Worm (Caenorhabditis elegans): ENCODE results near the gene T05A8.1.

Gene T05A8.1

DNA sequence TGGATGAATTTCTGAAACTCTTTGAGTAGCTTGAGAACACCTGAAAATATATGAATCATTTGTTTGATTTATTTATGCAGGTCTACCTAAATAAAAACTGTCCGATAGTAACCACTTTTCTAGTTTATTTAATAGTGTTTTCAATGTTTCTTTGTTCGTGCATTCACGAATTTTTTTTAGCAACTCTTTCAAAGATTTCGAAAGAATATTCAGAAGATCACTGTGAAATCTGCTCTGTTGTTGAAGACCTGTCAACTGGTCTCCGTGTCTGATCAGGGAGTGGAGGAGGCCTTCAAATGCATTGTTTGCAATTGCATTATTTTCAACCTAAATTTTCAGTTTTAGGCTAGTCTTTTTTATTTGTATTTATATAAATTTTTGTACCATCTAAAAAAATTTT, at the start of gene T05A8.1:
Gene T05A8.1, minus strand, starts transcription at position 101 of the 400 bp plus-strand sequence.
- TF ChIP-seq elt-3 (tag; optimal IDR thresholded peaks at IDR 0.05): no peak

DNA sequence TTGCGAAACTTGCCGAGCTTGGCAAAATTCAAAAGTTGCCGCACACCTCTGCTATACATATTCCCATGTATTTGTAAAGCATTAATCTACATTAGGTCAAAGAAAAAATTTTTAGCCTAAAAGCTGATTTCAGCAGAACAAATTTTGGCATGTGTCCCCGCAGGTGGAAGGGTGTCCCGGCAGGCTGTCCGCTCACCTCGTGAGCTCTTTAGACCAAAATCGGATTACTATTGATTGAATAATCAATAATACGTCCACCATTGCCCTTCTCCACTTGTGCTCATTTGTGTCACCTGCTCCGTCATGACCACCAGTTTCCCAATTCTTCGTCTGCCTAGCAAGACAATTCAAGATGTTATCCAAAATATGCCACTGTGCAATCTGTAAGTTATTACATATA, 48.6 kb upstream of the T05A8.1 start, which contains the start of gene fbxb-107:
Gene fbxb-107, plus strand, starts transcription at position 297 of the 400 bp plus-strand sequence.
- TF ChIP-seq egl-5 (tag; optimal IDR thresholded peaks at IDR 0.05): no peak
- no peak for TF ChIP-seq hmg-11 (tag; optimal IDR thresholded peaks at IDR 0.05)
- no peak for TF ChIP-seq nhr-76 (tag; optimal IDR thresholded peaks at IDR 0.05)
- no peak for TF ChIP-seq nhr-11 (tag; optimal IDR thresholded peaks at IDR 0.05)
- TF ChIP-seq nhr-43 (tag; optimal IDR thresholded peaks at IDR 0.05; ENCODE audit: poor library complexity, severe bottlenecking): no peak
- TF ChIP-seq mdl-1 (tag; optimal IDR thresholded peaks at IDR 0.05): no peak
- TF ChIP-seq nhr-12 (tag; optimal IDR thresholded peaks at IDR 0.05): no peak
- no peak for TF ChIP-seq ama-1 (optimal IDR thresholded peaks at IDR 0.05)

DNA sequence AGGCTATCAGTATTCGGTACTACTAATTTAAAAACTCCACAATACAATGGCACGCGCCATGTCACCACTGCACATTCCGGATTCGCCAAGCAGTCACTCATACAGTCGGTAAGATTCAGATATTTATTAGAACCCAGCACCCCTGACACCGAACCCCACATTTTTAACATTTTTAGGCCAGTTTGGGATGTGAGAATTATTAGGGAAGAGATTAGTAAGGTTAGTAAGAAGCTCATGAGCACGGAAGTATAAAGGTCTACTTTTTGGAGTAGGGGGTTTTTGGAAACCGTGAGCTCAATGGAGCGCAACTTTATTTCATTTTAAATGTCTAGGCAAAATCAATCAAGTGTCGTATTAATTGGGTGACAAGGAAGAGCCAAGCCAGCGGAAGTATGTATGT, 48.1 kb upstream of the T05A8.1 start, which contains the start of gene F29A7.8:
Gene F29A7.8, minus strand, starts transcription at position 101 of the 400 bp plus-strand sequence.
- no peak for TF ChIP-seq jun-1 (tag; optimal IDR thresholded peaks at IDR 0.05)
- no peak for TF ChIP-seq fos-1 (tag; optimal IDR thresholded peaks at IDR 0.05)
- no peak for TF ChIP-seq unc-62 (GFP tag; optimal IDR thresholded peaks at IDR 0.05)
- no peak for TF ChIP-seq elt-2 (tag; optimal IDR thresholded peaks at IDR 0.05)
- no peak for TF ChIP-seq nhr-28 (tag; optimal IDR thresholded peaks at IDR 0.05)
- no peak for TF ChIP-seq fkh-2 (tag; optimal IDR thresholded peaks at IDR 0.05)
- TF ChIP-seq unc-39 (tag; optimal IDR thresholded peaks at IDR 0.05): no peak
- TF ChIP-seq R02D3.7 (tag; optimal IDR thresholded peaks at IDR 0.05): no peak
- TF ChIP-seq tbx-2 (tag; optimal IDR thresholded peaks at IDR 0.05): no peak
- no peak for TF ChIP-seq mdl-1 (tag; optimal IDR thresholded peaks at IDR 0.05)
- no peak for TF ChIP-seq skn-1 (tag; optimal IDR thresholded peaks at IDR 0.05)
- no peak for TF ChIP-seq lsy-12 (tag; optimal IDR thresholded peaks at IDR 0.05)
- TF ChIP-seq ztf-11 (tag; optimal IDR thresholded peaks at IDR 0.05): no peak
- no peak for TF ChIP-seq nhr-77 (tag; optimal IDR thresholded peaks at IDR 0.05)
- TF ChIP-seq egl-5 (tag; optimal IDR thresholded peaks at IDR 0.05): no peak
- no peak for TF ChIP-seq elt-1 (tag; optimal IDR thresholded peaks at IDR 0.05)
- TF ChIP-seq egl-27 (tag; optimal IDR thresholded peaks at IDR 0.05): no peak
- TF ChIP-seq nhr-237 (tag; optimal IDR thresholded peaks at IDR 0.05): no peak
- TF ChIP-seq daf-12 (tag; optimal IDR thresholded peaks at IDR 0.05): no peak
- TF ChIP-seq nfya-1 (tag; optimal IDR thresholded peaks at IDR 0.05; ENCODE audit: insufficient read depth): no peak

DNA sequence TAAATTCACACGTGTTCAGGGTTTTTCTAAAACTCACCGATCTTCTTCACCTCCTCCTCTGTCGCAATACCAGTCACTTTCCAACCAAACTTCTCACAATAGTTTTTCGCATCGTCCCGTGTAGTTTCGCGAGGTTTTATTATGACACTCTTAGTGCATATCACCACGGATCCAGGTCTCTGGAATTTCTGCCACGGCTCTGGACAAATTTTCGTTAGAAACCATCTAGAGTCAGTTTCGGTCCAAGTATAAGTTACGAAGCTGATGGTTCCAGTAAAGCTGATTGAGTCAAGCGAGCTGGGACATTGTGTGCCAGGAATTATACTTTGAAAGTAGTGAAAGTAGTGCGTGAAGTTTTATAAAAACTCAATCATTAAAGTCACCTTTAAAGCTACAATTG, 46.5 kb upstream of the T05A8.1 start:
- TF ChIP-seq ZK546.5 (tag; optimal IDR thresholded peaks at IDR 0.05): no peak
- no peak for TF ChIP-seq ztf-11 (tag; optimal IDR thresholded peaks at IDR 0.05)
- no peak for TF ChIP-seq elt-1 (tag; optimal IDR thresholded peaks at IDR 0.05)
- no peak for TF ChIP-seq fkh-10 (GFP tag; optimal IDR thresholded peaks at IDR 0.05)
- TF ChIP-seq nhr-76 (tag; optimal IDR thresholded peaks at IDR 0.05): no peak
- no peak for TF ChIP-seq aly-2 (tag; optimal IDR thresholded peaks at IDR 0.05)
- no peak for TF ChIP-seq pha-4 (tag; optimal IDR thresholded peaks at IDR 0.05)
- TF ChIP-seq mml-1 (tag; optimal IDR thresholded peaks at IDR 0.05): no peak
- TF ChIP-seq ama-1 (optimal IDR thresholded peaks at IDR 0.05): no peak
- no peak for TF ChIP-seq ztf-4 (tag; optimal IDR thresholded peaks at IDR 0.05)
- TF ChIP-seq lin-39 (tag; optimal IDR thresholded peaks at IDR 0.05): no peak
- no peak for TF ChIP-seq ceh-16 (tag; optimal IDR thresholded peaks at IDR 0.05)
- TF ChIP-seq sea-2 (GFP tag; optimal IDR thresholded peaks at IDR 0.05): no peak
- no peak for TF ChIP-seq lin-15B (tag; optimal IDR thresholded peaks at IDR 0.05)
- TF ChIP-seq nfya-1 (tag; optimal IDR thresholded peaks at IDR 0.05; ENCODE audit: insufficient read depth): no peak
- TF ChIP-seq zag-1 (tag; optimal IDR thresholded peaks at IDR 0.05): no peak
- no peak for TF ChIP-seq lsy-12 (tag; optimal IDR thresholded peaks at IDR 0.05)
